Fruit fly (Drosophila melanogaster): ENCODE measurements around the gene CG32756.

The CG32756 gene

DNA sequence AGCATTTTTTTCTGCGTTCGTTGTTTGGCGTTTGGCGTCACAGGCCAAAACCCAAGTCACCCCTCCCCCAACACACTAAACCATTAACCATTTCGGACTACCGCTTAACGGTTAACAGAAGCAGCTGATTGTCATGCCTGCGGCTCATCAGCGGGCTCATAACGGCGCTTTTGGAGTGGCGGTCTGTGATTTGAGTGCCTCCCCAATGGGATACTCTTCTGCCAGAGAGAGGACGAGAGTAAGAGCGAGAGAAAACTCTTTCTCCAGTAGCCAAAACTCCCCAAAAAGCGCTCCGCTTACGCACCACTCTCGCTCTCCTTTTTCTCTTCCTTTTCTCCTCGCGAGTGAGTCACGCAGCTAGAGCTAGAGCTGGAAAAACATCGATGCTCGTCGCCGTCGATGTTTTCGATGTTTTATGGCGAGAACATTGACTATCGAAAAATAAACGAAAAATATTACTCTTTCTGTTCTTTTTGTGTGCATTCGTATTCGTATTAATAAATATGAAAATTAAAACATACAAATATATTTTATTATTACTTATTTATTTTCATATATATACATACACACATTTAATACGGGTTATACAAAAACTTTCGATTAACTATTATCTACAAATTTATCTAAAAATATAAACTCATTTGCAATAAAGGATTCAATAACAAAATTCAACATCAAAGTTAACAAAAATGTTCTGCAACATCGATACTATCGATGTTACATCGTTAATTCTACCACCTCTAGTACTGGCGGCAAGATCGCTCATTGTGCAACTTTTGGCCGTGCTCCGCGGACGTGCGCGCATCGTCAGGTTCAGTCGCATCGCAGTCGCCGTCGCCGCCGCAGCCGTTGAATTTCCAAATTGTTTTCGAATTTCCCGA, 20.3 kb downstream of the CG32756 start, which contains the start of gene Grip (continued):
- TF ChIP-seq HLHmδ (GFP tag; optimal IDR thresholded peaks at IDR 0.05) = peak; percentile 64

DNA sequence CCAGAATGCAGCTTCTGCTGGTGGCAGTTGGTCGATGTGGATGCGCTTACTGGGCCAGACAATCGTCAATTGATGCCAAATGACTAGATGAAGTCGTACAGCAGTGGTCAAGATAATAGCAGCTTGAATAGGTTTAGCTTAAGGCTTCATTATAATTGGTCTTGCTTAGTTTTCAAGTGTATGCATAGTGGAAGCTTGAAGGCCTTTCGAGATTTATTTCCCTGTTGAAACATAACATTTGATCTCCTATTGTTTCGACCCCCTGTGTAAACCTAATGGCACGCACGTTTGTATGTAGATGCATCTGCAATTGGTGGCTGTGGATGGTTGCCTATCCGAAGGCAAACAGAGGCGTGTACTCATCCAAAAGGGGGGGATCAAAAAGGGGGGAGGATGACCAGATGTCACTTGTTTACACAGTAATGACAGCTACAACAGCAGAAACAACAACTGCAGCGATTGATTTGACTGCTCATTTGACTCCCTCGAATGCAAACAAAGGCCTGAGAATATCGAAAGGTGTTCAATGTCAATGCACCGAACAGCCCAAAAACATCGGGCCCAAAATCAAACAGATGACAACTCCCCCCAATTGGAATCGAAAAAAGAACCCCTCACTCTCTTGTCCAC, 22.7 kb downstream of the CG32756 start:
- peak; percentile 62 for TF ChIP-seq CG6689 (GFP tag; IDR thresholded peaks at IDR 0.05)
- no peak for TF ChIP-seq gro (GFP tag; optimal IDR thresholded peaks at IDR 0.05)
- peak in 1 of 2 experiments; percentile 5 for TF ChIP-seq Hr51 (GFP tag; optimal IDR thresholded peaks at IDR 0.05)
- no peak for TF ChIP-seq CG4282 (GFP tag; optimal IDR thresholded peaks at IDR 0.05)
- TF ChIP-seq HLH3B (GFP tag; IDR thresholded peaks at IDR 0.05) = 0 out of 2 replicates have a peak, but pooled peaks have one; percentile 15
- TF ChIP-seq tgo (GFP tag; IDR thresholded peaks at IDR 0.05) = peak; percentile 25; the same call in 1 of the 3 replicates
- TF ChIP-seq CG4707 (GFP tag; optimal IDR thresholded peaks at IDR 0.05) = no peak
- no peak for TF ChIP-seq prd (optimal IDR thresholded peaks at IDR 0.05)
- TF ChIP-seq prd (GFP tag; IDR thresholded peaks at IDR 0.05) = peak; percentile 72; the same call in 2 of the 3 replicates
- no peak for TF ChIP-seq unc-4 (GFP tag; IDR thresholded peaks at IDR 0.05; ENCODE audit: partially characterized antibody)
- TF ChIP-seq p53 (GFP tag; optimal IDR thresholded peaks at IDR 0.05) = no peak
- TF ChIP-seq Doc3 (GFP tag; IDR thresholded peaks at IDR 0.05; ENCODE audit: partially characterized antibody) = no peak
- TF ChIP-seq CG8388 (GFP tag; optimal IDR thresholded peaks at IDR 0.05) = peak; percentile 45
- peak; percentile 18 for TF ChIP-seq CG14710 (tag; optimal IDR thresholded peaks at IDR 0.05)
- TF ChIP-seq nom (GFP tag; optimal IDR thresholded peaks at IDR 0.05) = no peak
- no peak for TF ChIP-seq CG8281 (tag; optimal IDR thresholded peaks at IDR 0.05)
- no peak for TF ChIP-seq run (tag; optimal IDR thresholded peaks at IDR 0.05)
- no peak for TF ChIP-seq HmgD (GFP tag; optimal IDR thresholded peaks at IDR 0.05)
- no peak for TF ChIP-seq CG2120 (GFP tag; optimal IDR thresholded peaks at IDR 0.05)
- no peak for TF ChIP-seq pros (GFP tag; optimal IDR thresholded peaks at IDR 0.05)
- peak; percentile 52 for TF ChIP-seq ATbp (GFP tag; optimal IDR thresholded peaks at IDR 0.05)
- TF ChIP-seq CG14860 (GFP tag; IDR thresholded peaks at IDR 0.05; ENCODE audit: partially characterized antibody) = no peak
- TF ChIP-seq sqz (GFP tag; optimal IDR thresholded peaks at IDR 0.05) = no peak
- TF ChIP-seq Tbp (GFP tag; optimal IDR thresholded peaks at IDR 0.05) = no peak
- no peak for TF ChIP-seq pho (GFP tag; optimal IDR thresholded peaks at IDR 0.05)
- no peak for TF ChIP-seq corto (GFP tag; optimal IDR thresholded peaks at IDR 0.05)
- TF ChIP-seq Hey (tag; optimal IDR thresholded peaks at IDR 0.05) = no peak
- peak; percentile 67; the same call in 2 of the 3 replicates for TF ChIP-seq ci (GFP tag; IDR thresholded peaks at IDR 0.05)
- no peak for TF ChIP-seq Hr78 (GFP tag; optimal IDR thresholded peaks at IDR 0.05)
- TF ChIP-seq HmgZ (tag; optimal IDR thresholded peaks at IDR 0.05) = no peak
- no peak for TF ChIP-seq sc (optimal IDR thresholded peaks at IDR 0.05)
- no peak for TF ChIP-seq sc (GFP tag; optimal IDR thresholded peaks at IDR 0.05)
- TF ChIP-seq esg (GFP tag; conservative IDR thresholded peaks at IDR 0.05) = peak; percentile 38; the same call in 1 of the 2 replicates
- TF ChIP-seq grau (tag; optimal IDR thresholded peaks at IDR 0.05) = peak; percentile 18
- no peak for TF ChIP-seq cg (GFP tag; optimal IDR thresholded peaks at IDR 0.05)
- TF ChIP-seq CG3995 (GFP tag; optimal IDR thresholded peaks at IDR 0.05) = no peak
- peak; percentile 52 for TF ChIP-seq gem (tag; optimal IDR thresholded peaks at IDR 0.05)
- TF ChIP-seq CG18476 (GFP tag; optimal IDR thresholded peaks at IDR 0.05) = no peak
- TF ChIP-seq pnt (GFP tag; optimal IDR thresholded peaks at IDR 0.05) = peak; percentile 21
- no peak for TF ChIP-seq odd (GFP tag; optimal IDR thresholded peaks at IDR 0.05)
- TF ChIP-seq CG18619 (GFP tag; optimal IDR thresholded peaks at IDR 0.05) = no peak
- no peak for TF ChIP-seq CG4424 (GFP tag; optimal IDR thresholded peaks at IDR 0.05)
- TF ChIP-seq CG3281 (GFP tag; optimal IDR thresholded peaks at IDR 0.05) = no peak
- TF ChIP-seq grn (GFP tag; optimal IDR thresholded peaks at IDR 0.05) = no peak
- TF ChIP-seq luna (GFP tag; optimal IDR thresholded peaks at IDR 0.05) = no peak
